Fruit fly (Drosophila melanogaster) Kc167 (cell line): Measurements from ENCODE around the gene Doc3.

Experiments used
- Myc ChIP-seq: fragments of >200 bp; optimal IDR thresholded peaks from 2 replicates; lab custom pipeline; 2017; ENCODE audit warnings: missing external identifiers
- Sin3A ChIP-seq: fragments of >200 bp; optimal IDR thresholded peaks from 2 replicates; lab custom pipeline; 2018; ENCODE audit warnings: missing external identifiers
- h ChIP-seq: fragments of >200 bp; optimal IDR thresholded peaks from 3 replicates; lab custom pipeline; 2018; ENCODE audit warnings: missing external identifiers
- insv ChIP-seq: fragments of >200 bp; optimal IDR thresholded peaks from 3 replicates; lab custom pipeline; 2018; ENCODE audit warnings: missing external identifiers
- psq ChIP-seq: fragments of >200 bp; optimal IDR thresholded peaks from 2 replicates; lab custom pipeline; 2017; ENCODE audit warnings: missing external identifiers
- ttk ChIP-seq: sonication (Bioruptor generic); optimal IDR thresholded peaks from 2 replicates; lab custom pipeline; 2017; ENCODE audit warnings: missing external identifiers

The Doc3 gene

dm6 chr3L:8982044-8982443, 23.0 kb upstream of the Doc3 start:
- TF ChIP-seq ttk (lab: Kevin White, UChicago) (no peak), insv (no peak), psq (no peak), Sin3A (lab: Kevin White, UChicago) (no peak), h (no peak)

DNA sequence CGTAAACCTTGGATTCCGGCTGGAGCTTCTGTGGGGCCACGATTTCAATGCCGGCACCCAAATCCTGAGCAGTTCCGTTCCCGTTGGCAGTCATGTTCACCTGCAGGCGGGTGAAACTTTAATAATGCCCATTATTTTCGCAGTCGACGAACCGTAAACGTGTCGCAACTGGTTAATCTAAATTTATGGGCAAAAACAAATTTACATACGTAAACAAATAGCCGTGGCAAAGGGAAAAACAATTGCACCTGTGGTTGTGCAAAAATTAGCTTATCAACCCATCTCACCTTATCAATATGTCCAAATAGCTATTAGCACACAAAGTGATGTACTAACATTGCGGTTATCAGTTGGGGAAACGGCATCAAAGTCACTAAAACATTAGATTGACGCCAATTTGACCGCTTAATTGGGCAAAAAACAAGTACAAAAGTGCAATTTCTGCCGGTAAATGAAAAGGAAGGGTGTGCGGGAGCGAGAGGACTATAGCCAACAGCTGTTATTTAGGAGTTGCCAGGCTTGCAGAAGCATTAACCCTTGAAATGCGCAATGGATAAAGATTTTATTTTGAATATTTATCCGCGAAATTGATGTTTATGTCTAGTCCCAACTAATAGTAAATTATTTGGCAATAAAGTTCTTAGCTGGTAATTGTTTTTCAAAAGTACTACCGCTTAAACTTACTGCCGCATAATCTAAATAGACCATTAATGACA, 19.7 kb upstream of the Doc3 start:
- no peak for TF ChIP-seq h
- TF ChIP-seq insv, result no peak
- TF ChIP-seq Myc (lab: Kevin White, UChicago), result no peak
- TF ChIP-seq Sin3A (lab: Kevin White, UChicago), result no peak
- TF ChIP-seq ttk (lab: Kevin White, UChicago), result no peak
- no peak for TF ChIP-seq psq

- TF ChIP-seq insv (no peak), ttk (lab: Kevin White, UChicago) (no peak), psq (no peak), Myc (lab: Kevin White, UChicago) (no peak), Sin3A (lab: Kevin White, UChicago) (no peak), h (no peak)
Observed at dm6 chr3L:8985848-8986320, 19.1 kb upstream of the Doc3 start, which contains the start of gene Galk. TSS of gene Galk (minus strand) at chr3L:8986091.

DNA sequence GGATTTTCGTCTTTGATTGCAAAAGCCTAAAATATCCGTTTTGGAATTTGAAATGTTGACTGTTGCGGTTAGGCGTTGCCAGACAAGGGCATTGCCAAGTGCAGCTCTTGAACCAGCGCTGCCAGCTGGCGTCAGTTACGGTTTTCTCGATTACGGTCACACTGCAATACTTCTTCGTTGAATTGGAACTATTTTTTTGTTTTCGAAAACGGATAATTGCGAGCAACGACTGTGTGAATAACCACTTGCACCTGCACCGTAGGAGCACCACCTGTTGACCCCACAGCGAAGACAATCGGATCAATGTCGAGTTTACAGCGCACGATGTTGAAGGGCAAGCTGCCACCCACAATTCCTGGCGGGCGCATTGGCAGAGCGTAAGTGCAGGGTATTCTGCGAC, 18.4 kb upstream of the Doc3 start, which contains the start of gene CG5068:
TSS of gene CG5068 (plus strand) at position 129 of the 400 bp plus-strand sequence.
- TF ChIP-seq h (no peak), Sin3A (lab: Kevin White, UChicago) (no peak), psq (no peak), insv (no peak), ttk (lab: Kevin White, UChicago) (no peak), Myc (lab: Kevin White, UChicago) (no peak)

DNA sequence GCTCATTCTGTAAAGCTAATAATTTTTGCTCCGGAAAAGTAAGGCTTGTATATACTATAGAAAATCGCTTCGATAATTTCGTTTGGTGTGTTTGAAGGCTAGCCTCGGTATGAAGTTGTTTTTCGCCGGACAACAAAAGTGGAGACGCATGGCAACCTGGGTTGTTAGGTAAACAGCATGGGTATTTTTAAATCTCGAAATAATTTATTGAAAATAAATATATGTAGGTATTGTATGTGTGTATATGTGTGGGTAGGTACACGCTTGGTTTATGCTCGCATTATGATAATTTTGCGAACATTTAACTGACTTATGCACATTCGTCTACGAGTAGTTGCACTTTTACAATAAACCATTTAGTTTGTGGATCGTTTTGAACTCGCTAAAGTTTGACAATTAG, 14.9 kb upstream of the Doc3 start, which contains the start of gene CG5280:
TSS of gene CG5280 (minus strand) at position 101 of the 400 bp plus-strand sequence.
- no peak for TF ChIP-seq psq
- no peak for TF ChIP-seq Myc (lab: Kevin White, UChicago)
- TF ChIP-seq ttk (lab: Kevin White, UChicago), result no peak
- no peak for TF ChIP-seq insv
- TF ChIP-seq h, result no peak

DNA sequence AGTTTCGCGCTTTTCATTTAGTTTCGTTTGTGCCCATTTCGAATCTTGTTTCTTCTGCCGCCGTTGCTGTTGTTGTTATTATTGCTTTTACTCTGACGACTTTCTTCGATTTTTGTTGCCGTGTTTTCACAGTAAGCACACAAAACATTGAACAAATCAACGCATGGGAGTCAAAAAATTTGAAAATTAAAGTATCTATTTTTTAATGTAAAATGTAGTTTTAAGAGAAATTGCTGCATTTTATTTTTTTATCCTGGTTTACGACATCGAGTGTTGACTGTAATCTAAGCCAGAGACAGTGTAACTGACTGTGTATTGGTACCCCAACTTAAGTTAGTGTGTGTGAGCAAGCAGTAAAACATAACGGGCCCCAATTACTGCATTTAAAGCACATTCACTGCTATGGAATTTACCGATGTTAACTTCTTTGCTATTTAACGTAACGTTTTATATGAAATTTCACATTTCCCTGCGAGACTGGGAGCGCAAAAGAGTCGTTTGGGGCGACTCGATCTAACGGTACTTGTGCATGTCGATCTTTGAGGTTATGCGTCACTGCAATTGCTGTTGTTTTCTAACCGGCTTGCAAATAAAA, 8.7 kb upstream of the Doc3 start:
- TF ChIP-seq psq (no peak), ttk (lab: Kevin White, UChicago) (no peak)

DNA sequence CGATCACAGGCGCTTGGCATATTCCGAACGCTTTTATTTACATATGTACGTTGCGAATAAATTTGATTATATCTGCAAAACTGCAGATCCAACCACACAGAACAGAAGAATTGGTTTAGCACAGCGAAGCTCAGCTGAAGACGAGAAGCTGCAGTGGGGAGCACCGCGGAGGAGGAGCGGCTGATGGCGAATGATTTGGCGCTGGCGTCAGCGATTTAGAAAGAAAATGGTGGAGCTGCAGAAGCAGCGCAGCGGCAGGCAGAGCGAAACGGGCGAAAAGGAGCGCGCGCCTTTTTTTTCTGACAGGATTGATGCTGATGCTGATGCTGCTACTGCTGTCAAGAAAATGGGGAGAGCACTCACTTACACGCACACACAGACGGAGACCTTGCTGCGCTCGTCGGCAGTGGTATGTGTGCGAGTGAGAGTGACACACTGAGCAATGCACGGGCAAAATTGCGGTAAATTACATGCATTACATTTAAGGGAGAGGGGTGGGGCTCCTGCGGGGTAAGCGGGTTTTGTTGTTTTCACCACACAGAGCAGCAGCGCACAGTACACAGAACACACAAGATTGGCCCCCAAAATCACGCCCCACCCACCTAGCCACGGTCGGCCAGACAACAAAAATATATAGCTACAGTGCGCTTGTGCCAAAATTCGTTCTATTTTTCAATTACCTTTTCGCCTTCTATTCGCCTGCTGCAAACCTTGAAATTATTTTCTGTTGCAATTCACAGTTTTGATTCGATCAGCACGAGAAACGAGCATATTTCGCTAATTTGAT, 7.9 kb upstream of the Doc3 start:
- TF ChIP-seq ttk (lab: Kevin White, UChicago) (no peak), Sin3A (lab: Kevin White, UChicago) (no peak), insv (no peak), h (no peak), psq (no peak), Myc (lab: Kevin White, UChicago) (no peak)

- TF ChIP-seq ttk (lab: Kevin White, UChicago) (no peak), h (no peak), insv (no peak), psq (no peak), Myc (lab: Kevin White, UChicago) (no peak), Sin3A (lab: Kevin White, UChicago) (no peak)
Observed at dm6 chr3L:8997686-8998239, 7.2 kb upstream of the Doc3 start, which contains the start of the genes smg and CG5087. TSS of gene smg (minus strand) at chr3L:8997989. TSS of gene CG5087 (plus strand) at chr3L:8998184.

DNA sequence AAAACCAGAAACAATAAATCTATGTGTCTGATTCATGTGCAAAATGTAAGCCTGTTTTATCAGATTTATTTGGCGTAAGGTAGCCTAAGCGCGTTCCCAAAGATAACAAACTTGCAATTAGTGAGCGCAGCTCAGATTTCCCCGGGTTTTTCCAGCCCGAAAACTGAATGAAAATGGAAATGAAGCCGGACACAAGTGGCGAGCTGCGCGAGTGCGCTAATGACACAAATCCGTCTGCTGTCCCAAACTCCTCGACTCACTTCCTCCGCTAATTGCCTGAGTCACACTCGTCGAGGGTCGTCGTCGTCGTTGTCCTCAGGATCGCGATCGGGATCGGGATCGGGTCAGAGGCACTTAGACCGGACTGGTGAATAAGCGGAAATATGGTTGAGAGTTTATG, 2.5 kb upstream of the Doc3 start:
- TF ChIP-seq ttk (lab: Kevin White, UChicago) (no peak), insv (no peak), h (no peak), Myc (lab: Kevin White, UChicago) (no peak), psq (no peak), Sin3A (lab: Kevin White, UChicago) (no peak)

DNA sequence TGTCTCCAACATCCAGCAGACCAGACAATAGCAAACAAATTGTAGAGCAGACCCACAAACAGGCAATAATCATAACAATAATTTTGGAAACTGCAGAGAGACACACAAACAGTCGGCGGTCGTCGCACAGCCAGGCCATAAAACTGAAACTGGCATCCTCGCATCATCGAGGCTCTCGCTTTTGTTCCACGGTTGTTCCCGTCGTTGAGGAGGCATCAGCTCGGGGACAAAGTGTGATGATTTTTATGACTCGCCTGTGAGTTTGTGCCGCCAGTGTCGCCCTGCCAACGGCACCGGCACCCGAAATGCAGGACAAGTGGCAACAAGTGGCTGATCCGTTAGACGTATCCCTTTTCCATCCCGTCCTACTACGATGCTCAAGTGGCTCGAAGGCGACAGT, 1.6 kb upstream of the Doc3 start:
- TF ChIP-seq ttk (lab: Kevin White, UChicago) (no peak), psq (no peak), Myc (lab: Kevin White, UChicago) (no peak), insv (no peak), Sin3A (lab: Kevin White, UChicago) (no peak), h (no peak)

dm6 chr3L:9009738-9010137, 4.7 kb downstream of the Doc3 start, which contains the start of gene CG5194:
TSS of gene CG5194 (minus strand) at chr3L:9009838.
- TF ChIP-seq ttk (lab: Kevin White, UChicago) (no peak), h (no peak), psq (no peak), insv (no peak), Myc (lab: Kevin White, UChicago) (no peak), Sin3A (lab: Kevin White, UChicago) (no peak)
